Fruit fly (Drosophila melanogaster) whole organism, embryonic: ENCODE results near the gene Pex7.
A peak's percentile ranks its signal among the peaks of the same experiment; 100 is the strongest.

ENCODE experiments used
- CG10147 ChIP-seq: fragments of 200-800 bp; sonication (Bioruptor generic); optimal IDR thresholded peaks from 2 replicates; lab custom pipeline; 2019; ENCODE audit warnings: missing biosample characterization, mild to moderate bottlenecking, missing genetic modification characterization, moderate library complexity
- CG10462 ChIP-seq: fragments of 200-800 bp; sonication (Bioruptor generic); optimal IDR thresholded peaks from 2 replicates; lab custom pipeline; 2016; ENCODE audit warnings: missing biosample characterization, missing genetic modification characterization
- CG11247 ChIP-seq: fragments of 200-800 bp; sonication (Bioruptor generic); IDR thresholded peaks from 2 replicates; pipeline ENCODE4 v1.3.6; 2022; ENCODE audit warnings: missing biosample characterization, missing genetic modification characterization
- CG12104 ChIP-seq: fragments of 200-800 bp; sonication (Bioruptor generic); optimal IDR thresholded peaks from 3 replicates; lab custom pipeline; 2016; ENCODE audit warnings: missing biosample characterization, missing genetic modification characterization
- CG13424 ChIP-seq: fragments of 200-800 bp; sonication (Bioruptor generic); optimal IDR thresholded peaks from 2 replicates; lab custom pipeline; 2019; ENCODE audit warnings: missing biosample characterization, mild to moderate bottlenecking, missing genetic modification characterization, moderate library complexity
- CG14441 ChIP-seq: fragments of 200-800 bp; sonication (Bioruptor generic); IDR thresholded peaks from 2 replicates; pipeline ENCODE4 v1.3.6; 2022; ENCODE audit warnings: missing biosample characterization, missing genetic modification characterization
- CG18764 ChIP-seq: fragments of 200-800 bp; sonication (Bioruptor generic); optimal IDR thresholded peaks from 3 replicates; lab custom pipeline; 2016; ENCODE audit warnings: missing biosample characterization, missing genetic modification characterization
- CG2889 ChIP-seq: fragments of 200-800 bp; sonication (Bioruptor generic); IDR thresholded peaks from 3 replicates; pipeline ENCODE4 v1.3.6; 2022; ENCODE audit warnings: missing biosample characterization, missing genetic modification characterization
- CG30020 ChIP-seq: fragments of 200-800 bp; optimal IDR thresholded peaks from 2 replicates; lab custom pipeline; 2019; ENCODE audit warnings: missing biosample characterization, mild to moderate bottlenecking, missing genetic modification characterization, moderate library complexity
- CG32532 ChIP-seq: fragments of 200-800 bp; sonication (Bioruptor generic); IDR thresholded peaks from 2 replicates; pipeline ENCODE4 v1.3.6; 2022; ENCODE audit warnings: missing biosample characterization, missing genetic modification characterization
- CG32767 ChIP-seq: fragments of 200-800 bp; sonication (Bioruptor generic); IDR thresholded peaks from 2 replicates; pipeline ENCODE4 v1.3.6; 2022; ENCODE audit warnings: missing biosample characterization, missing genetic modification characterization
- CG3847 ChIP-seq: fragments of 200-800 bp; sonication (Bioruptor generic); IDR thresholded peaks from 2 replicates; pipeline ENCODE4 v1.3.6; 2022; ENCODE audit warnings: missing biosample characterization, missing genetic modification characterization
- CG3995 ChIP-seq: fragments of 200-800 bp; sonication (Bioruptor generic); optimal IDR thresholded peaks from 3 replicates; lab custom pipeline; 2016; ENCODE audit warnings: missing biosample characterization, missing genetic modification characterization
- CG6654 ChIP-seq: fragments of 200-800 bp; sonication (Bioruptor generic); optimal IDR thresholded peaks from 2 replicates; lab custom pipeline; 2017; ENCODE audit warnings: missing biosample characterization, mild to moderate bottlenecking, missing genetic modification characterization
- CG8290 ChIP-seq, 3 experiments: fragments of 200-800 bp; sonication (Bioruptor generic); optimal IDR thresholded peaks; 2 replicates each; lab custom pipeline; 2016 to 2019; ENCODE audit warnings: missing biosample characterization in 3 of 3, missing genetic modification characterization in 3 of 3, mild to moderate bottlenecking in 2 of 3, moderate library complexity in 1 of 3
- CG8478 ChIP-seq: fragments of >200 bp; optimal IDR thresholded peaks from 2 replicates; lab custom pipeline; 2018
- CG9727 ChIP-seq: fragments of 200-800 bp; sonication (Bioruptor generic); optimal IDR thresholded peaks from 3 replicates; lab custom pipeline; 2017; ENCODE audit warnings: missing biosample characterization, mild to moderate bottlenecking, missing genetic modification characterization
- Dbx ChIP-seq: fragments of 200-800 bp; sonication (Bioruptor generic); IDR thresholded peaks from 3 replicates; pipeline ENCODE4 v1.3.6; 2022; ENCODE audit warnings: missing biosample characterization, missing genetic modification characterization
- Dek ChIP-seq: fragments of 200-800 bp; sonication (Bioruptor generic); optimal IDR thresholded peaks from 3 replicates; lab custom pipeline; 2019; ENCODE audit warnings: missing biosample characterization, mild to moderate bottlenecking, missing genetic modification characterization, moderate library complexity
- Dip2 ChIP-seq: fragments of 200-800 bp; sonication (Bioruptor generic); IDR thresholded peaks from 2 replicates; pipeline ENCODE4 v1.3.6; 2022; ENCODE audit warnings: missing biosample characterization, missing genetic modification characterization
- HLH4C ChIP-seq: fragments of 200-800 bp; sonication (Bioruptor generic); IDR thresholded peaks from 3 replicates; pipeline ENCODE4 v1.3.6; 2022; ENCODE audit warnings: missing biosample characterization, missing genetic modification characterization; ENCODE audit not compliant: partially characterized antibody
- MBD-R2 ChIP-seq: fragments of 200-800 bp; sonication (Bioruptor generic); IDR thresholded peaks from 2 replicates; pipeline ENCODE4 v1.3.6; 2022; ENCODE audit warnings: missing biosample characterization, missing genetic modification characterization
- Mad ChIP-seq: fragments of 200-800 bp; sonication (Bioruptor generic); optimal IDR thresholded peaks from 2 replicates; lab custom pipeline; 2016; ENCODE audit warnings: missing biosample characterization, missing genetic modification characterization
- Med ChIP-seq: fragments of 200-800 bp; sonication (Bioruptor generic); peaks from one replicate; lab custom pipeline; 2016; ENCODE audit warnings: missing biosample characterization, missing genetic modification characterization, mild to moderate bottlenecking, inconsistent platforms, moderate library complexity
- Spps ChIP-seq: fragments of 200-800 bp; sonication (Bioruptor generic); optimal IDR thresholded peaks from 2 replicates; lab custom pipeline; 2018; ENCODE audit warnings: missing biosample characterization, mild to moderate bottlenecking, missing genetic modification characterization
- Stat92E ChIP-seq, 3 experiments: fragments of >200 bp in 2 of 3; fragments of 200-800 bp in 1 of 3; sonication (Bioruptor generic) in 1 of 3; optimal IDR thresholded peaks; 2 replicates each; lab custom pipeline; 2017 to 2019; ENCODE audit warnings: missing biosample characterization in 3 of 3, missing genetic modification characterization in 3 of 3, mild to moderate bottlenecking in 1 of 3, moderate library complexity in 1 of 3
- ase ChIP-seq: fragments of 200-800 bp; sonication (Bioruptor generic); IDR thresholded peaks from 3 replicates; pipeline ENCODE4 v1.3.6; 2022; ENCODE audit warnings: missing biosample characterization, missing genetic modification characterization
- cad ChIP-seq: fragments of >200 bp; optimal IDR thresholded peaks from 2 replicates; lab custom pipeline; 2017; ENCODE audit warnings: missing biosample characterization, missing genetic modification characterization
- chif ChIP-seq, 2 experiments: fragments of 200-800 bp; sonication (Bioruptor generic); optimal IDR thresholded peaks; 3 replicates each; lab custom pipeline; 2016; ENCODE audit warnings: missing biosample characterization in 2 of 2, missing genetic modification characterization in 2 of 2
- chn ChIP-seq: fragments of 200-800 bp; sonication (Bioruptor generic); optimal IDR thresholded peaks from 2 replicates; lab custom pipeline; 2016; ENCODE audit warnings: missing biosample characterization, missing genetic modification characterization
- dimm ChIP-seq: fragments of 200-800 bp; sonication (Bioruptor generic); IDR thresholded peaks from 2 replicates; pipeline ENCODE4 v1.3.6; 2022; ENCODE audit warnings: missing biosample characterization, missing genetic modification characterization
- ems ChIP-seq: fragments of 200-800 bp; sonication (Bioruptor generic); optimal IDR thresholded peaks from 3 replicates; lab custom pipeline; 2016; ENCODE audit warnings: missing biosample characterization, missing genetic modification characterization
- esg ChIP-seq: fragments of 200-800 bp; sonication (Bioruptor generic); conservative IDR thresholded peaks from 2 replicates; pipeline ENCODE4 v1.3.6; 2022; ENCODE audit warnings: missing biosample characterization, missing genetic modification characterization
- exex ChIP-seq: fragments of 200-800 bp; sonication (Bioruptor generic); optimal IDR thresholded peaks from 4 replicates; lab custom pipeline; 2018; ENCODE audit warnings: missing biosample characterization, mild to moderate bottlenecking, missing genetic modification characterization, moderate library complexity
- hbn ChIP-seq: fragments of 200-800 bp; sonication (Bioruptor generic); IDR thresholded peaks from 2 replicates; pipeline ENCODE4 v1.3.6; 2022; ENCODE audit warnings: missing biosample characterization, missing genetic modification characterization; ENCODE audit not compliant: partially characterized antibody
- kni ChIP-seq: fragments of 200-800 bp; sonication (Bioruptor generic); optimal IDR thresholded peaks from 3 replicates; lab custom pipeline; 2017; ENCODE audit warnings: mild to moderate bottlenecking, missing biosample characterization, missing genetic modification reagents, missing genetic modification characterization
- lov ChIP-seq, 2 experiments: fragments of 200-800 bp in 1 of 2; fragments of >200 bp in 1 of 2; sonication (Bioruptor generic) in 1 of 2; IDR thresholded peaks in 1 of 2; optimal IDR thresholded peaks in 1 of 2; 2 replicates in 1 of 2; 3 replicates in 1 of 2; pipeline versions ENCODE4 v1.3.6 to Lab custom; 2017 to 2022; ENCODE audit warnings: missing biosample characterization in 1 of 2, missing genetic modification characterization in 1 of 2
- pzg ChIP-seq: fragments of 200-800 bp; sonication (Bioruptor generic); optimal IDR thresholded peaks from 3 replicates; lab custom pipeline; 2018; ENCODE audit warnings: missing biosample characterization, mild to moderate bottlenecking, missing genetic modification characterization, moderate library complexity
- rib ChIP-seq: fragments of 200-800 bp; sonication (Bioruptor generic); IDR thresholded peaks from 2 replicates; pipeline ENCODE4 v1.3.6; 2022; ENCODE audit warnings: missing biosample characterization, missing genetic modification characterization
- sd ChIP-seq: fragments of 200-800 bp; sonication (Bioruptor generic); optimal IDR thresholded peaks from 3 replicates; lab custom pipeline; 2018; ENCODE audit warnings: missing biosample characterization, mild to moderate bottlenecking, missing genetic modification characterization, moderate library complexity
- seq ChIP-seq: fragments of 200-800 bp; sonication (Bioruptor generic); IDR thresholded peaks from 2 replicates; pipeline ENCODE4 v1.3.6; 2022; ENCODE audit warnings: missing biosample characterization, missing genetic modification characterization
- sima ChIP-seq: fragments of 200-800 bp; sonication (Bioruptor generic); optimal IDR thresholded peaks from 2 replicates; lab custom pipeline; 2016; ENCODE audit warnings: missing biosample characterization, missing genetic modification characterization
- slou ChIP-seq: fragments of 200-800 bp; sonication (Bioruptor generic); optimal IDR thresholded peaks from 3 replicates; lab custom pipeline; 2016; ENCODE audit warnings: missing biosample characterization, missing genetic modification characterization
- slp2 ChIP-seq: fragments of 200-800 bp; sonication (Bioruptor generic); optimal IDR thresholded peaks from 2 replicates; lab custom pipeline; 2016; ENCODE audit warnings: missing biosample characterization, missing genetic modification characterization
- ssp ChIP-seq: fragments of 200-800 bp; sonication (Bioruptor generic); IDR thresholded peaks from 2 replicates; pipeline ENCODE4 v1.3.6; 2022; ENCODE audit warnings: missing biosample characterization, missing genetic modification characterization
- tio ChIP-seq: fragments of 200-800 bp; sonication (Bioruptor generic); optimal IDR thresholded peaks from 2 replicates; lab custom pipeline; 2017; ENCODE audit warnings: missing biosample characterization, missing genetic modification characterization, inconsistent platforms
- tll ChIP-seq, 2 experiments: fragments of 200-800 bp in 1 of 2; fragments of >200 bp in 1 of 2; sonication (Bioruptor generic) in 1 of 2; optimal IDR thresholded peaks; 2 replicates each; lab custom pipeline; 2017 to 2019; ENCODE audit warnings: missing biosample characterization in 2 of 2, missing genetic modification characterization in 2 of 2, mild to moderate bottlenecking in 1 of 2, moderate library complexity in 1 of 2
- wek ChIP-seq: fragments of 200-800 bp; sonication (Bioruptor generic); optimal IDR thresholded peaks from 3 replicates; lab custom pipeline; 2018; ENCODE audit warnings: missing biosample characterization, mild to moderate bottlenecking, missing genetic modification characterization, moderate library complexity
- zfh1 ChIP-seq: fragments of 200-800 bp; sonication (Bioruptor generic); IDR thresholded peaks from 3 replicates; pipeline ENCODE4 v1.3.6; 2022; ENCODE audit warnings: missing biosample characterization, missing genetic modification characterization

The Pex7 gene

dm6 chr3L:8675545-8676084, 28.7 kb downstream of the Pex7 start, which contains the start of gene hry (continued):
- peak; percentile 34; the same call in 1 of the 3 replicates for TF ChIP-seq zfh1 (GFP tag; lab: Robert Waterston, UW)
- TF ChIP-seq HLH4C (GFP tag; lab: Robert Waterston, UW) = peak; percentile 61; the same call in 1 of the 3 replicates
- no peak for TF ChIP-seq sima (GFP tag; lab: Kevin White, UChicago)
- no peak for TF ChIP-seq slou (GFP tag; lab: Kevin White, UChicago)
- TF ChIP-seq CG12104 = no peak
- TF ChIP-seq CG10147 = peak; percentile 18
- no peak for TF ChIP-seq ssp (GFP tag; lab: Robert Waterston, UW)
- peak; percentile 39; the same call in 1 of the 3 replicates for TF ChIP-seq Dbx (GFP tag; lab: Robert Waterston, UW)
- peak; percentile 40; the same call in 1 of the 2 replicates for TF ChIP-seq CG32767 (GFP tag; lab: Robert Waterston, UW)
- no peak for TF ChIP-seq CG3995 (GFP tag; lab: Kevin White, UChicago)
- no peak for TF ChIP-seq ase (GFP tag; lab: Robert Waterston, UW)
- no peak for TF ChIP-seq esg
- TF ChIP-seq chif (GFP tag; optimal IDR thresholded peaks at IDR 0.05; lab: Kevin White, UChicago) = no peak
- peak; percentile 17 for TF ChIP-seq Dek (tag; lab: Kevin White, UChicago)
- peak; percentile 13 for TF ChIP-seq chn
- TF ChIP-seq Stat92E (GFP tag; optimal IDR thresholded peaks at IDR 0.05; lab: Kevin White, UChicago) = peak in 1 of 3 experiments; percentile 73
- TF ChIP-seq CG6654 = no peak
- TF ChIP-seq sd (tag; lab: Kevin White, UChicago) = peak; percentile 88
- peak; percentile 8; the same call in 1 of the 2 replicates for TF ChIP-seq seq (GFP tag; lab: Robert Waterston, UW)
- TF ChIP-seq rib (GFP tag; lab: Robert Waterston, UW) = peak; percentile 64; the same call in 1 of the 2 replicates
- 0 out of 2 replicates have a peak, but pooled peaks have one; percentile 17 for TF ChIP-seq CG3847 (GFP tag; lab: Robert Waterston, UW)
- TF ChIP-seq kni (GFP tag; lab: Kevin White, UChicago) = peak; percentile 93
- TF ChIP-seq tio (GFP tag; lab: Kevin White, UChicago) = no peak
- no peak for TF ChIP-seq dimm (GFP tag; lab: Robert Waterston, UW)
- TF ChIP-seq CG13424 (tag; lab: Kevin White, UChicago) = peak; percentile 12
- TF ChIP-seq CG32532 (GFP tag; lab: Robert Waterston, UW) = peak; percentile 26; the same call in 1 of the 2 replicates
- no peak for TF ChIP-seq Spps
- TF ChIP-seq tll (GFP tag; optimal IDR thresholded peaks at IDR 0.05; lab: Kevin White, UChicago) = peak in 1 of 2 experiments; percentile 83
- TF ChIP-seq CG14441 (GFP tag; lab: Robert Waterston, UW) = no peak
- TF ChIP-seq CG18764 = no peak
- TF ChIP-seq exex (tag; lab: Kevin White, UChicago) = peak; percentile 29
- TF ChIP-seq ems (GFP tag; lab: Kevin White, UChicago) = no peak
- TF ChIP-seq pzg = no peak
- TF ChIP-seq CG8290 (GFP tag; optimal IDR thresholded peaks at IDR 0.05; lab: Kevin White, UChicago) = no peak
- TF ChIP-seq CG8290 (tag; optimal IDR thresholded peaks at IDR 0.05; lab: Kevin White, UChicago) = peak; percentile 35 to 63
- no peak for TF ChIP-seq CG2889 (GFP tag; lab: Robert Waterston, UW)
- TF ChIP-seq CG10462 (GFP tag; lab: Kevin White, UChicago) = no peak
- peak; percentile 21 for TF ChIP-seq CG9727
- TF ChIP-seq cad = peak; percentile 18
- TF ChIP-seq Med (GFP tag; lab: Kevin White, UChicago) = peak; percentile 84
- no peak for TF ChIP-seq Mad (GFP tag; lab: Kevin White, UChicago)
- TF ChIP-seq CG30020 = no peak
- no peak for TF ChIP-seq CG8478 (lab: Kevin White, UChicago)
- TF ChIP-seq wek = peak; percentile 42
- TF ChIP-seq MBD-R2 (GFP tag; lab: Robert Waterston, UW) = no peak
- no peak; the same call in 1 of the 2 replicates for TF ChIP-seq CG11247 (GFP tag; lab: Robert Waterston, UW)
- TF ChIP-seq slp2 (GFP tag; lab: Kevin White, UChicago) = no peak
- no peak for TF ChIP-seq hbn (GFP tag; lab: Robert Waterston, UW)
- no peak for TF ChIP-seq Dip2 (GFP tag; lab: Robert Waterston, UW)
- no peak for TF ChIP-seq lov (optimal IDR thresholded peaks at IDR 0.05; lab: Kevin White, UChicago)
- TF ChIP-seq lov (GFP tag; IDR thresholded peaks at IDR 0.05; lab: Robert Waterston, UW) = 0 out of 3 replicates have a peak, but pooled peaks have one; percentile 13
